Worm (Caenorhabditis elegans): ENCODE results near the gene Y39A1A.2.

Gene Y39A1A.2

ce11 chrIII:10560296-10560695, 43.1 kb downstream of the Y39A1A.2 start, which contains the start of gene rab-30:
TSS of gene rab-30 (plus strand) at chrIII:10560596.
- TF ChIP-seq ceh-82 (tag; optimal IDR thresholded peaks at IDR 0.05): no peak
- no peak for TF ChIP-seq lsy-12 (tag; optimal IDR thresholded peaks at IDR 0.05)
- TF ChIP-seq nhr-25 (tag; optimal IDR thresholded peaks at IDR 0.05): no peak
- no peak for TF ChIP-seq hmg-11 (tag; optimal IDR thresholded peaks at IDR 0.05)
- TF ChIP-seq elt-3 (tag; optimal IDR thresholded peaks at IDR 0.05): no peak
- no peak for TF ChIP-seq ztf-4 (tag; optimal IDR thresholded peaks at IDR 0.05)
- TF ChIP-seq ceh-9 (tag; optimal IDR thresholded peaks at IDR 0.05): no peak
- no peak for TF ChIP-seq nfya-1 (tag; optimal IDR thresholded peaks at IDR 0.05; ENCODE audit: insufficient read depth)
- no peak for TF ChIP-seq nhr-77 (tag; optimal IDR thresholded peaks at IDR 0.05)
- TF ChIP-seq ZK546.5 (tag; optimal IDR thresholded peaks at IDR 0.05): no peak

ce11 chrIII:10557910-10558309, 45.5 kb downstream of the Y39A1A.2 start, which contains the start of gene T21C12.4:
TSS of gene T21C12.4 (minus strand) at chrIII:10558010.
- TF ChIP-seq nhr-23 (tag; optimal IDR thresholded peaks at IDR 0.05) (no peak), nhr-11 (tag; optimal IDR thresholded peaks at IDR 0.05) (no peak), ztf-4 (tag; optimal IDR thresholded peaks at IDR 0.05) (no peak), tbx-2 (tag; optimal IDR thresholded peaks at IDR 0.05) (no peak), daf-12 (tag; optimal IDR thresholded peaks at IDR 0.05) (no peak), nhr-237 (tag; optimal IDR thresholded peaks at IDR 0.05) (no peak), elt-2 (tag; optimal IDR thresholded peaks at IDR 0.05) (no peak), elt-1 (tag; optimal IDR thresholded peaks at IDR 0.05) (no peak), ceh-9 (tag; optimal IDR thresholded peaks at IDR 0.05) (no peak), fos-1 (tag; optimal IDR thresholded peaks at IDR 0.05) (no peak), unc-62 (GFP tag; optimal IDR thresholded peaks at IDR 0.05) (no peak), ztf-11 (tag; optimal IDR thresholded peaks at IDR 0.05) (no peak), eor-1 (tag; optimal IDR thresholded peaks at IDR 0.05) (no peak), aly-2 (tag; optimal IDR thresholded peaks at IDR 0.05) (no peak), ceh-28 (tag; optimal IDR thresholded peaks at IDR 0.05) (no peak), lin-15B (tag; optimal IDR thresholded peaks at IDR 0.05) (no peak)

- TF ChIP-seq unc-39 (tag; optimal IDR thresholded peaks at IDR 0.05): no peak
Measured at ce11 chrIII:10552929-10553328, 50.4 kb downstream of the Y39A1A.2 start, which contains the start of gene T21C12.8. TSS of gene T21C12.8 (minus strand) at chrIII:10553029.
